Worm (Caenorhabditis elegans): ENCODE measurements around the gene B0334.4.

The B0334.4 gene

ce11 chrII:11463899-11464298, 31.6 kb upstream of the B0334.4 start:
- TF ChIP-seq fos-1 (tag; optimal IDR thresholded peaks at IDR 0.05) (no peak), lin-15B (tag; optimal IDR thresholded peaks at IDR 0.05) (peak; percentile 28), R02D3.7 (tag; optimal IDR thresholded peaks at IDR 0.05) (peak; percentile 81)

ce11 chrII:11464427-11464944, 31.0 kb upstream of the B0334.4 start, which contains the start of the genes aars-1 and rga-1:
aars-1 (minus strand) TSS chrII:11464497.
rga-1 (plus strand) TSS chrII:11464894.
- TF ChIP-seq elt-2 (tag; optimal IDR thresholded peaks at IDR 0.05), result peak; percentile 76
- TF ChIP-seq nhr-77 (tag; optimal IDR thresholded peaks at IDR 0.05), result no peak
- no peak for TF ChIP-seq nhr-76 (tag; optimal IDR thresholded peaks at IDR 0.05)
- TF ChIP-seq ceh-9 (tag; optimal IDR thresholded peaks at IDR 0.05), result no peak
- TF ChIP-seq lsy-12 (tag; optimal IDR thresholded peaks at IDR 0.05), result no peak
- TF ChIP-seq elt-1 (tag; optimal IDR thresholded peaks at IDR 0.05), result peak; percentile 34
- TF ChIP-seq tbx-2 (tag; optimal IDR thresholded peaks at IDR 0.05), result no peak
- TF ChIP-seq egl-5 (tag; optimal IDR thresholded peaks at IDR 0.05), result peak; percentile 55
- TF ChIP-seq unc-62 (GFP tag; optimal IDR thresholded peaks at IDR 0.05), result no peak
- TF ChIP-seq egl-27 (tag; optimal IDR thresholded peaks at IDR 0.05), result no peak
- peak; percentile 29 for TF ChIP-seq snpc-4 (tag; optimal IDR thresholded peaks at IDR 0.05)
- TF ChIP-seq nfya-1 (tag; optimal IDR thresholded peaks at IDR 0.05; ENCODE audit: insufficient read depth), result peak; percentile 61
- peak; percentile 70 for TF ChIP-seq ceh-28 (tag; optimal IDR thresholded peaks at IDR 0.05)
- no peak for TF ChIP-seq skn-1 (tag; optimal IDR thresholded peaks at IDR 0.05)
- peak; percentile 47 for TF ChIP-seq jun-1 (tag; optimal IDR thresholded peaks at IDR 0.05)
- TF ChIP-seq nhr-25 (tag; optimal IDR thresholded peaks at IDR 0.05), result peak; percentile 83
- peak; percentile 35 for TF ChIP-seq R02D3.7 (tag; optimal IDR thresholded peaks at IDR 0.05)
- no peak for TF ChIP-seq nhr-237 (tag; optimal IDR thresholded peaks at IDR 0.05)
- TF ChIP-seq unc-39 (tag; optimal IDR thresholded peaks at IDR 0.05), result no peak
- peak; percentile 70 for TF ChIP-seq pha-4 (tag; optimal IDR thresholded peaks at IDR 0.05)
- no peak for TF ChIP-seq nhr-12 (tag; optimal IDR thresholded peaks at IDR 0.05)
- TF ChIP-seq nhr-43 (tag; optimal IDR thresholded peaks at IDR 0.05; ENCODE audit: poor library complexity, severe bottlenecking), result peak; percentile 73
- no peak for TF ChIP-seq elt-3 (tag; optimal IDR thresholded peaks at IDR 0.05)
- peak; percentile 28 for TF ChIP-seq lin-15B (tag; optimal IDR thresholded peaks at IDR 0.05)
- TF ChIP-seq nhr-67 (tag; optimal IDR thresholded peaks at IDR 0.05), result no peak
- TF ChIP-seq fkh-2 (tag; optimal IDR thresholded peaks at IDR 0.05), result peak; percentile 53
- TF ChIP-seq pqm-1 (tag; optimal IDR thresholded peaks at IDR 0.05), result peak; percentile 82
- TF ChIP-seq hmg-11 (tag; optimal IDR thresholded peaks at IDR 0.05), result peak; percentile 60
- no peak for TF ChIP-seq ceh-82 (tag; optimal IDR thresholded peaks at IDR 0.05)
- peak; percentile 71 for TF ChIP-seq nhr-23 (tag; optimal IDR thresholded peaks at IDR 0.05)

ce11 chrII:11467541-11467940, 28.0 kb upstream of the B0334.4 start, which contains the start of gene klp-17:
klp-17 (minus strand) TSS chrII:11467641.
- TF ChIP-seq ceh-82 (tag; optimal IDR thresholded peaks at IDR 0.05) (no peak), ZK546.5 (tag; optimal IDR thresholded peaks at IDR 0.05) (no peak), hmg-11 (tag; optimal IDR thresholded peaks at IDR 0.05) (no peak), nhr-43 (tag; optimal IDR thresholded peaks at IDR 0.05; ENCODE audit: poor library complexity, severe bottlenecking) (no peak), unc-62 (GFP tag; optimal IDR thresholded peaks at IDR 0.05) (no peak), aly-2 (tag; optimal IDR thresholded peaks at IDR 0.05) (no peak), egl-27 (tag; optimal IDR thresholded peaks at IDR 0.05) (no peak)

ce11 chrII:11469574-11470108, 25.9 kb upstream of the B0334.4 start, which contains the start of gene cisd-1:
cisd-1 (minus strand) TSS chrII:11469624.
- no peak for TF ChIP-seq fkh-2 (tag; optimal IDR thresholded peaks at IDR 0.05)
- TF ChIP-seq nfya-1 (tag; optimal IDR thresholded peaks at IDR 0.05; ENCODE audit: insufficient read depth), result peak; percentile 21
- TF ChIP-seq pqm-1 (tag; optimal IDR thresholded peaks at IDR 0.05), result peak; percentile 52
- peak; percentile 65 for TF ChIP-seq elt-2 (tag; optimal IDR thresholded peaks at IDR 0.05)
- TF ChIP-seq pha-4 (tag; optimal IDR thresholded peaks at IDR 0.05), result peak; percentile 27
- TF ChIP-seq hmg-11 (tag; optimal IDR thresholded peaks at IDR 0.05), result no peak

- TF ChIP-seq nfya-1 (tag; optimal IDR thresholded peaks at IDR 0.05; ENCODE audit: insufficient read depth) (no peak), eor-1 (tag; optimal IDR thresholded peaks at IDR 0.05) (no peak), unc-62 (GFP tag; optimal IDR thresholded peaks at IDR 0.05) (no peak), nhr-43 (tag; optimal IDR thresholded peaks at IDR 0.05; ENCODE audit: poor library complexity, severe bottlenecking) (no peak), R02D3.7 (tag; optimal IDR thresholded peaks at IDR 0.05) (no peak), nhr-23 (tag; optimal IDR thresholded peaks at IDR 0.05) (no peak), daf-12 (tag; optimal IDR thresholded peaks at IDR 0.05) (no peak), ZK546.5 (tag; optimal IDR thresholded peaks at IDR 0.05) (no peak), lin-39 (tag; optimal IDR thresholded peaks at IDR 0.05) (no peak), nhr-77 (tag; optimal IDR thresholded peaks at IDR 0.05) (no peak), mdl-1 (tag; optimal IDR thresholded peaks at IDR 0.05) (no peak), mml-1 (tag; optimal IDR thresholded peaks at IDR 0.05) (no peak), fos-1 (tag; optimal IDR thresholded peaks at IDR 0.05) (no peak), elt-2 (tag; optimal IDR thresholded peaks at IDR 0.05) (no peak), hmg-11 (tag; optimal IDR thresholded peaks at IDR 0.05) (no peak), ztf-4 (tag; optimal IDR thresholded peaks at IDR 0.05) (no peak), ceh-82 (tag; optimal IDR thresholded peaks at IDR 0.05) (no peak)
Observed at ce11 chrII:11471916-11472315, 23.6 kb upstream of the B0334.4 start, which contains the start of gene mfn-1. mfn-1 (minus strand) TSS chrII:11472016.

All from whole organism, L3 larva.